Fruit fly (Drosophila melanogaster): ENCODE measurements around the gene MED26.

The MED26 gene

DNA sequence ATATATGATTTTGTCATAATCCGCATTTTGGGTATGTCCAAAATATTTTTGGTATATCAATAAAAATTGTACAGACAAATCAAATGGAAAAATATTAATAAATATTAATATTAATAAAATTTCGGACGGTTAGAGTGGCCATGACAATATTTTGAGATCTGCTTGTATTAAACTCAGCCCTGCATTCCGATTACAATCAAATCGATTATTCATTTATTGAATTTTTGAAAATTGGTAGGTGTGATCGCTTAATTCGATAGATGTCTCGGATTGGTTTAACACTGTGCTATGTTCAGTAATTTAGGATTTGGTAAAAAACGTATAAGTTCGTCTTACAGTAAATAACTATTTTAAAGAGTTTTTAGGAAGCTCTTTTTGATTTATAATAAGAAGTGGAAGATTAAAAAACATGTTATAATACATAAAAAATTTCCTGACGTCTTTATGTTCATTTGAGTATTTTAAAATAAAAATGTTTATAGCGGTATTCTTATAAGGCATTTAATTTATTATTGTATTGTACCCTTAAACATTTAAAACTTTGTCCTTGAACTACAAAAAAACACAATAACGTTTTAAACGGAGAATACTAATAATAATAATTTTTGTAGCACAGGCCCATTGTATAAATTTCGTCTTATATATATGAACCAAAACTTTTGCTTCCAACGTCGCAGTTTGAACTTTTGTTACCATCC lies 46.2 kb upstream of the MED26 start (continued):
- peak; percentile 2 for TF ChIP-seq D19A (tag; optimal IDR thresholded peaks at IDR 0.05)
- peak; percentile 52 for TF ChIP-seq sd (tag; optimal IDR thresholded peaks at IDR 0.05)
- peak; percentile 6 for TF ChIP-seq CG7271 (tag; optimal IDR thresholded peaks at IDR 0.05)
- TF ChIP-seq CG1024 (GFP tag; IDR thresholded peaks at IDR 0.05): no peak
- no peak for TF ChIP-seq Rfx (GFP tag; IDR thresholded peaks at IDR 0.05)
- TF ChIP-seq Bgb (GFP tag; IDR thresholded peaks at IDR 0.05; ENCODE audit: partially characterized antibody): peak; percentile 63
- TF ChIP-seq twi (tag; optimal IDR thresholded peaks at IDR 0.05): no peak
- peak; percentile 44; the same call in 1 of the 2 replicates for TF ChIP-seq CG13287 (GFP tag; IDR thresholded peaks at IDR 0.05; ENCODE audit: partially characterized antibody)
- TF ChIP-seq CG3726 (GFP tag; IDR thresholded peaks at IDR 0.05): no peak
- TF ChIP-seq CG9727 (GFP tag; optimal IDR thresholded peaks at IDR 0.05): no peak
- TF ChIP-seq Hsf (GFP tag; optimal IDR thresholded peaks at IDR 0.05): no peak

- TF ChIP-seq zf30C (GFP tag; optimal IDR thresholded peaks at IDR 0.05): peak; percentile 55
- TF ChIP-seq Asciz (GFP tag; optimal IDR thresholded peaks at IDR 0.05): peak; percentile 27
- TF ChIP-seq tll (GFP tag; optimal IDR thresholded peaks at IDR 0.05): peak in 1 of 2 experiments; percentile 18
- peak; percentile 97 for TF ChIP-seq Nf-YB (GFP tag; optimal IDR thresholded peaks at IDR 0.05)
- TF ChIP-seq CG8290 (GFP tag; optimal IDR thresholded peaks at IDR 0.05): no peak
- no peak for TF ChIP-seq CG8290 (tag; optimal IDR thresholded peaks at IDR 0.05)
- peak; percentile 63 for TF ChIP-seq sens (GFP tag)
- TF ChIP-seq Nf-YC (tag; optimal IDR thresholded peaks at IDR 0.05): peak; percentile 97
- TF ChIP-seq lmd (GFP tag; IDR thresholded peaks at IDR 0.05): no peak
- TF ChIP-seq Deaf1 (tag; optimal IDR thresholded peaks at IDR 0.05): peak; percentile 5
- TF ChIP-seq ttk (GFP tag; IDR thresholded peaks at IDR 0.05): no peak
- peak; percentile 13 for TF ChIP-seq Meics (GFP tag; optimal IDR thresholded peaks at IDR 0.05)
- peak; percentile 13; the same call in 1 of the 4 replicates for TF ChIP-seq Dll (GFP tag; IDR thresholded peaks at IDR 0.05; ENCODE audit: partially characterized antibody)
- TF ChIP-seq cato (GFP tag; optimal IDR thresholded peaks at IDR 0.05; ENCODE audit: borderline replicate concordance): no peak
- peak in 1 of 2 experiments; percentile 90 for TF ChIP-seq eve (GFP tag; optimal IDR thresholded peaks at IDR 0.05)
- peak in 1 of 2 experiments; percentile 71 for TF ChIP-seq Pdp1 (GFP tag; optimal IDR thresholded peaks at IDR 0.05)
- TF ChIP-seq CG34224 (GFP tag; IDR thresholded peaks at IDR 0.05; ENCODE audit: partially characterized antibody): 0 out of 3 replicates have a peak, but pooled peaks have one; percentile 9
- TF ChIP-seq CG12299 (tag; optimal IDR thresholded peaks at IDR 0.05): peak; percentile 40
- TF ChIP-seq dmrt99B (tag; optimal IDR thresholded peaks at IDR 0.05): no peak
- no peak for TF ChIP-seq Six4 (GFP tag; optimal IDR thresholded peaks at IDR 0.05)
- peak; percentile 99 for TF ChIP-seq CG3163 (GFP tag; optimal IDR thresholded peaks at IDR 0.05)
- peak; percentile 29 for TF ChIP-seq gcm (GFP tag; optimal IDR thresholded peaks at IDR 0.05)
- peak; percentile 72 to 88 for TF ChIP-seq Trl (optimal IDR thresholded peaks at IDR 0.05)
- TF ChIP-seq Trl (GFP tag; optimal IDR thresholded peaks at IDR 0.05): no peak
Observed at dm6 chr4:834452-834820, 45.7 kb upstream of the MED26 start.

DNA sequence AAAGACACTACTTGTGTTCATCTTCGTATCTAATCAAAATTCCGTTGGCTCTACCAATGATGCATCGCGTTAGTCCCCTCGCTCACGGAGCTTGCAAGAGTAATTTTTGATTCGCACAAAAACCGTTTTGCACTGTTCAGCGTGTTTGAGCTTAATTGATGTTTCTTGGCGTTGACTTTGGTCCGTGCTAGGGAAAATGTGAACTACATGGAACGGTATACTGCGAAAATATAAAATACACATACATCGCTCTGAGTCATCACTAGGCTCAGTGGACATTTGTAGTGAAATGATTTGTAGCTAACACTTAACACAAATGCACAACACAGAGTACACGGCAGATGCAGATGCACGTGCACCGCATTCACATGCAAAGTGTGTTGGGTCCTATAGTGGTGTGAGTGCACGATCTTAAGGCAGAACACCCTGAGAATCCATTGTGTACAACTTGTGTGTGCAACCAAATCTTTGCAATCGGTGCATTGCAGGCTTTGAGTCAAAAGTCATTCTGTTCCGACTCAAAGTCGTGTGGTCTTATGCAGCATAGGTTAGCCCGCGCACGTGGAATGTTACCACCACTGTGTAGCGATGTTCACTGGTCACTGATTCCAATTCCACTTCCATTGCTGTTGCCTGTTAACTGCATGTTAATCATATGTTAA lies 45.1 kb upstream of the MED26 start, which contains the start of gene Sox102F:
Gene Sox102F, minus strand, starts transcription at position 604 of the 662 bp plus-strand sequence.
- TF ChIP-seq ems (GFP tag; optimal IDR thresholded peaks at IDR 0.05) (no peak), maf-S (GFP tag; optimal IDR thresholded peaks at IDR 0.05) (no peak), danr (GFP tag; IDR thresholded peaks at IDR 0.05) (no peak), Hmx (GFP tag; optimal IDR thresholded peaks at IDR 0.05) (no peak), pfk (GFP tag; optimal IDR thresholded peaks at IDR 0.05) (peak; percentile 54), CG15479 (GFP tag; optimal IDR thresholded peaks at IDR 0.05) (peak; percentile 44), CG15601 (tag; optimal IDR thresholded peaks at IDR 0.05) (no peak), H15 (GFP tag; IDR thresholded peaks at IDR 0.05) (no peak), CG17829 (tag; optimal IDR thresholded peaks at IDR 0.05) (no peak), NC2α (GFP tag; optimal IDR thresholded peaks at IDR 0.05) (no peak), dysf (GFP tag; IDR thresholded peaks at IDR 0.05) (no peak), vnd (GFP tag; IDR thresholded peaks at IDR 0.05; ENCODE audit: partially characterized antibody) (peak; percentile 30; the same call in 1 of the 3 replicates), gcm2 (GFP tag; optimal IDR thresholded peaks at IDR 0.05) (no peak), slbo (GFP tag; IDR thresholded peaks at IDR 0.05) (no peak)

All from whole organism, embryonic.